Fruit fly (Drosophila melanogaster) whole organism, adult: Measurements from ENCODE around the gene tsl.

ENCODE experiments used
- CG11617 ChIP-seq: fragments of 200-800 bp; sonication (Bioruptor generic); optimal IDR thresholded peaks from 2 replicates; lab custom pipeline; 2017; ENCODE audit warnings: mild to moderate bottlenecking, missing biosample characterization, missing genetic modification reagents, missing genetic modification characterization
- CG14711 ChIP-seq: fragments of 200-800 bp; sonication (Bioruptor generic); optimal IDR thresholded peaks from 2 replicates; lab custom pipeline; 2018; ENCODE audit warnings: missing biosample characterization, mild to moderate bottlenecking, missing genetic modification characterization, moderate library complexity
- CG1620 ChIP-seq: fragments of 200-800 bp; sonication (Bioruptor generic); optimal IDR thresholded peaks from 2 replicates; lab custom pipeline; 2016; ENCODE audit warnings: missing biosample characterization, missing genetic modification characterization
- CG5204 ChIP-seq: fragments of 200-800 bp; sonication (Bioruptor generic); optimal IDR thresholded peaks from 2 replicates; lab custom pipeline; 2016; ENCODE audit warnings: missing biosample characterization, missing genetic modification characterization
- Crg-1 ChIP-seq: fragments of 200-800 bp; sonication (Bioruptor generic); optimal IDR thresholded peaks from 2 replicates; lab custom pipeline; 2016; ENCODE audit warnings: missing biosample characterization, missing genetic modification characterization
- Hr96 ChIP-seq: fragments of 200-800 bp; sonication (Bioruptor generic); optimal IDR thresholded peaks from 2 replicates; lab custom pipeline; 2016; ENCODE audit warnings: missing biosample characterization, missing genetic modification characterization
- Mnt ChIP-seq: fragments of 200-800 bp; sonication (Bioruptor generic); optimal IDR thresholded peaks from 2 replicates; lab custom pipeline; 2016; ENCODE audit warnings: missing biosample characterization, mild to moderate bottlenecking, missing genetic modification characterization
- cnc ChIP-seq, 2 experiments: fragments of >200 bp; optimal IDR thresholded peaks; 2 replicates each; lab custom pipeline; 2017
- kay ChIP-seq: fragments of 200-800 bp; sonication (Bioruptor generic); peaks from one replicate; lab custom pipeline; 2016; ENCODE audit warnings: missing biosample characterization, missing genetic modification characterization, borderline replicate concordance
- tj ChIP-seq: fragments of 200-800 bp; sonication (Bioruptor generic); optimal IDR thresholded peaks from 3 replicates; lab custom pipeline; 2017; ENCODE audit warnings: missing biosample characterization, mild to moderate bottlenecking, missing genetic modification characterization, moderate library complexity
- toe ChIP-seq: fragments of 200-800 bp; sonication (Bioruptor generic); optimal IDR thresholded peaks from 2 replicates; lab custom pipeline; 2016; ENCODE audit warnings: missing biosample characterization, missing genetic modification characterization

dm6 chr3R:21828040-21828526 lies 45.7 kb upstream of the tsl start:
- no peak for TF ChIP-seq kay (GFP tag; lab: Kevin White, UChicago)
- TF ChIP-seq CG14711 (tag; lab: Kevin White, UChicago), result no peak
- TF ChIP-seq cnc (optimal IDR thresholded peaks at IDR 0.05; lab: Kevin White, UChicago), result no peak
- TF ChIP-seq Crg-1 (GFP tag; lab: Kevin White, UChicago), result no peak
- no peak for TF ChIP-seq CG11617 (GFP tag; lab: Kevin White, UChicago)
- no peak for TF ChIP-seq tj
- no peak for TF ChIP-seq CG1620 (GFP tag; lab: Kevin White, UChicago)
- no peak for TF ChIP-seq CG5204
- no peak for TF ChIP-seq Mnt (GFP tag; lab: Kevin White, UChicago)
- TF ChIP-seq Hr96, result no peak
- TF ChIP-seq toe (GFP tag; lab: Kevin White, UChicago), result no peak
